Worm (Caenorhabditis elegans): ENCODE data around the gene ZK1058.9.

The ZK1058.9 gene

DNA sequence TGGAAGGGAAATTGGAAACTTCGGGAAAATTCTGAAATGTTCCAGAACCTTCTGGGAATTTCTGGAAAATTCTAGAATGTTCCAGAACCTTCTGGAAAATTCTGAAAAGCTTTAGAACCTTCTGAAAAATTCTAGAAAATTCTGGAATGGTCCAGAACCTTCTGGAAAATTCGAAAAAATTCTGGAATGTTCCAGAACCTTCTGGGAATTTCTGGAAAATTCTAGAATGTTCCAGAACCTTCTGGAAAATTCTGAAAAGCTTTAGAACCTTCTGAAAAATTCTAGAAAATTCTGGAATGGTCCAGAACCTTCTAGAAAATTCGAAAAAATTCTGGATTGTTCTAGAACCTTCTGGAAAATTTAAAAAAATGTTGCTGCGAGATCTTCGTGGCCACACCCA lies 30.1 kb downstream of the ZK1058.9 start:
- TF ChIP-seq ekl-4 (GFP tag; IDR thresholded peaks at IDR 0.05), result 0 out of 2 replicates have a peak, but pooled peaks have one; percentile 34
- peak; percentile 95 for TF ChIP-seq hsf-1 (GFP tag; IDR thresholded peaks at IDR 0.05)

DNA sequence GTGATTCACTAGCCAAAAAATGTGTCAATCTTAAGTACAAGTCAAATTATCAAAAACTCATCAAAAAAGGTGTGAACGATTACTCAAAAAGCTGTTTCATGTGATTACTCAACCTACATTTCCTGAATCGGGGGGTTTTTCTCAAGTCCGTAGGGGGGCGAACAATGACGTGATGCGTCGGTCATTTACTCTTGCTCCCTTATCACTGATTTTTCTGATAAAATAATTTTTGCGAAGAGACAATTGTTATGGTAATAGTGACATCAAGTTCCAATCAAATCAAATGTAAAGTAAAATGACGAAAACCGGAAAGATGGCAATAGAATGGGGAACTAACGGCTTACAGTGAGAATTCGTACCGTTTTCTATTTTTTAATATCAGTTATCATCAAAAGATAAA lies 32.0 kb downstream of the ZK1058.9 start:
- TF ChIP-seq nhr-80 (tag; optimal IDR thresholded peaks at IDR 0.05) (peak; percentile 64), F23B12.7 (tag; optimal IDR thresholded peaks at IDR 0.05; ENCODE audit: insufficient read depth) (no peak)

DNA sequence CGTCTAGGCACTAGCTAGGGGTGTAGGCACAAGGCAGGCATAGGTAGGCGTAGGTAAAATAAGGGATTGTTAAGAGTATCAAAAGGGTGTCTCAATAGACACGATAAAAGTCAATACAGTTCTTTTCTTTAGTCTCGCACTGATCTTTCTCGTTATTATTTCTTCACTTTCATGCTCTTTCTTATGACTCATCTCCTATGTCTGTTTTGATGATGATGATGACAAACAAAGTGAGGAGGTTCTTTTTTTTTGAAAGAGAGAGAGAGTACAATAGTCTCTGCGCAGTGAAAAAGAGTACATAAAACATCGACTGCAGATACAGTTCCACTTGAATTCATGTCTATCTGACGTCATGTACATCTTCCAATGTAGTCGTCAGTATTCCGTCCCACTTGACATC lies 36.1 kb downstream of the ZK1058.9 start:
- TF ChIP-seq Y56A3A.18 (GFP tag; IDR thresholded peaks at IDR 0.05) (no peak), ccch-3 (GFP tag; optimal IDR thresholded peaks at IDR 0.05) (no peak), T07F8.4 (tag; optimal IDR thresholded peaks at IDR 0.05) (no peak), snpc-3.4 (tag; optimal IDR thresholded peaks at IDR 0.05) (no peak), F57C9.4 (tag; optimal IDR thresholded peaks at IDR 0.05) (no peak), attf-3 (GFP tag; conservative IDR thresholded peaks at IDR 0.05) (no peak), nfyb-1 (GFP tag; IDR thresholded peaks at IDR 0.05) (no peak), ztf-26 (tag; optimal IDR thresholded peaks at IDR 0.05) (no peak), lin-40 (tag; optimal IDR thresholded peaks at IDR 0.05) (no peak)

DNA sequence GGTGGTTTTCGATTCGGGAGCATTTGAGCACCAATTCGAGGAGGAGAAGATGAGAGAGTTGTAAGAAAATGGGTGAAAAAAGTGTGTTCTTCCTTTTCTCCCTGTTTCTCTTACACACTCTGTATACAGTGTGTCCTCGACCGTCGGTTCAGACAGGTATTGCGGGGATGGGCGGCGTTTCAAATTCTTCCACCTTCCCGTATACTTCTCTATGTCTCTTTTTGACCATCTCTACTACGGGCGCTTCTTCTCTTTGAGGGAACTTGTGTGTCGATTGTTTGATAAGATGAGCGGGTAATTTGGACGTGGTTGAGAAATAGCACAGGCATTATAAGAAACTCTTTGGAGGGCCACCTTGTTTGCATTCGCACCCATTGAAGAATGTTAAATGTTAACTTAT lies 38.4 kb downstream of the ZK1058.9 start:
- TF ChIP-seq dox-1 (GFP tag; IDR thresholded peaks at IDR 0.05) (peak; percentile 74), mcd-1 (GFP tag; IDR thresholded peaks at IDR 0.05) (no peak), let-607 (tag; optimal IDR thresholded peaks at IDR 0.05) (no peak), nhr-27 (tag; optimal IDR thresholded peaks at IDR 0.05) (no peak), F23B12.7 (tag; optimal IDR thresholded peaks at IDR 0.05; ENCODE audit: insufficient read depth) (no peak), hmg-1.2 (GFP tag; IDR thresholded peaks at IDR 0.05) (peak; percentile 24; the same call in 1 of the 2 replicates), mel-28 (tag; optimal IDR thresholded peaks at IDR 0.05; ENCODE audit: borderline replicate concordance) (no peak), F33H1.4 (GFP tag; IDR thresholded peaks at IDR 0.05) (no peak), dpl-1 (GFP tag; optimal IDR thresholded peaks at IDR 0.05) (no peak), attf-5 (GFP tag; optimal IDR thresholded peaks at IDR 0.05) (peak; percentile 12), F10E7.11 (tag; optimal IDR thresholded peaks at IDR 0.05) (no peak), madf-10 (tag; optimal IDR thresholded peaks at IDR 0.05) (no peak), egl-44 (GFP tag; IDR thresholded peaks at IDR 0.05) (no peak), Y79H2A.3 (GFP tag; conservative IDR thresholded peaks at IDR 0.05) (no peak), unc-130 (GFP tag; optimal IDR thresholded peaks at IDR 0.05) (no peak), attf-6 (GFP tag; IDR thresholded peaks at IDR 0.05) (no peak), lin-26 (GFP tag; IDR thresholded peaks at IDR 0.05) (no peak), nfyb-1 (GFP tag; IDR thresholded peaks at IDR 0.05) (no peak), snpc-1.1 (tag; optimal IDR thresholded peaks at IDR 0.05; ENCODE audit: insufficient read depth) (no peak), repo-1 (tag; optimal IDR thresholded peaks at IDR 0.05) (no peak), hlh-26 (GFP tag; conservative IDR thresholded peaks at IDR 0.05) (no peak), hlh-12 (tag; optimal IDR thresholded peaks at IDR 0.05) (no peak), cebp-1 (GFP tag; IDR thresholded peaks at IDR 0.05) (no peak), cebp-1 (tag; optimal IDR thresholded peaks at IDR 0.05) (peak; percentile 48), ceh-100 (GFP tag; IDR thresholded peaks at IDR 0.05) (no peak), zim-3 (tag; optimal IDR thresholded peaks at IDR 0.05) (no peak), F57A8.1 (GFP tag; optimal IDR thresholded peaks at IDR 0.05) (no peak), tbp1 (GFP tag; optimal IDR thresholded peaks at IDR 0.05) (no peak), sea-2 (GFP tag; IDR thresholded peaks at IDR 0.05) (no peak), nhr-80 (tag; optimal IDR thresholded peaks at IDR 0.05) (peak; percentile 91), xnd-1 (tag; optimal IDR thresholded peaks at IDR 0.05) (no peak), hmg-20 (GFP tag; IDR thresholded peaks at IDR 0.05) (no peak)
